Worm (Caenorhabditis elegans) whole organism, L4/young adult: Measurements from ENCODE around the gene T21D12.12.

Experiments
- W03F9.2 ChIP-seq: fragments of 150-350 bp; optimal IDR thresholded peaks from 2 replicates; lab custom pipeline; 2014; ENCODE audit warnings: missing biosample characterization, missing genetic modification characterization
- dao-5 ChIP-seq: sonication (generic microtip); optimal IDR thresholded peaks from 2 replicates; lab custom pipeline; 2016; ENCODE audit warnings: missing genotype, missing genetic modification characterization, moderate library complexity, missing compliant biosample characterization
- him-1 ChIP-seq: sonication (generic microtip); optimal IDR thresholded peaks from 2 replicates; lab custom pipeline; 2016; ENCODE audit warnings: missing genotype, missing genetic modification reagents, missing genetic modification characterization, missing compliant biosample characterization

Gene T21D12.12

DNA sequence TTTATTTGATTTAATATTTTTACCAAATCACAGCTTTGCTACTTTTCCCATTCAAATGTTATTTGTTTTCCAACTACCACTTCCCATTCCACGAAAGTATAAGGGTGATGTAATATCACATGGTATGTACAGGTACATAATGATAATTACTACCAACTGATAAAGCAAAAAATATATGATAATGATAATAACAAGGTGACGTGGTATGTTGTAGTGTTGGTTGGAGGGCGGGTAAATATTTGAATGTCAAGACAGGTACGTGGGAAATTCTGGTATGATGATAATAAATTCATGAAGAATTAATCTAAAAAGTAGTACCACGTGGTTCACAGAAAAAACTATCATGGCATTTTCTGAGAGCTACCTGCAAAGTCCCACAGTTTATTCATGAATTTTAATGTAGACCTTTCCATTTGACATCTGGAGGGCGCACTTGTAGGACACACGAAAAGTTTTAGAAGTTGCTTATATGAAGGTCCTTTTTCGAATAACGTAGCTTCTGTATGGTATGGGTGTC is 25.7 kb downstream of the T21D12.12 start:
- TF ChIP-seq W03F9.2 (tag; lab: Kevin White, UChicago) (no peak), dao-5 (no peak), him-1 (tag; lab: Kevin White, UChicago) (no peak)

DNA sequence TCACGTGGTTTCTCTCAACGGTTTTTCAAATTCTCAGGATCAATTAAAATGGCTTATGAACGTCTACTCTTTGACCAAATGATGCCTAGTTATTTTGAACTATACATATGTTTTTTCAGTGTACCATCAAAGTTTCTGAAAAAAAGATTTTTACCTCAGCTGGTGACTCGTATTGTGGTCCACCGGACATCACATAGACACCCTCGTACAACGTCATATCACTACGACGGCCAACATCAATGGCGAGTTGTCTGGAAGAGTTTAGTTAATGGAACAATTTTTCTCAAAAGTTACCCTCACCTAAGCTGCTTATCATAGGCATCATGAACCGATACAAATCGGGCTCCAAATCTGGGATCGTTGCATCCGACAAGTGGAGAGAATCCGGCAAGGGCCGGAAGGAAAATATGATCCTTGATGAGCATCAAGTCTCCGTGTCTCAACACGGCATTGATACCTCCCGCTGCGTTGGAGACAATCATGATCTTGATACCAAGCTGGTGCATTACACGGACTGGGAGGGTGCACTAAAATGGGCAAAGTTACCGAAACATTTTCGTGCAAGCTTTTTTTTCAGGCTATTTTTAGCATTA is 27.0 kb downstream of the T21D12.12 start:
- TF ChIP-seq dao-5, result no peak
- TF ChIP-seq W03F9.2 (tag; lab: Kevin White, UChicago), result no peak
- TF ChIP-seq him-1 (tag; lab: Kevin White, UChicago), result no peak

DNA sequence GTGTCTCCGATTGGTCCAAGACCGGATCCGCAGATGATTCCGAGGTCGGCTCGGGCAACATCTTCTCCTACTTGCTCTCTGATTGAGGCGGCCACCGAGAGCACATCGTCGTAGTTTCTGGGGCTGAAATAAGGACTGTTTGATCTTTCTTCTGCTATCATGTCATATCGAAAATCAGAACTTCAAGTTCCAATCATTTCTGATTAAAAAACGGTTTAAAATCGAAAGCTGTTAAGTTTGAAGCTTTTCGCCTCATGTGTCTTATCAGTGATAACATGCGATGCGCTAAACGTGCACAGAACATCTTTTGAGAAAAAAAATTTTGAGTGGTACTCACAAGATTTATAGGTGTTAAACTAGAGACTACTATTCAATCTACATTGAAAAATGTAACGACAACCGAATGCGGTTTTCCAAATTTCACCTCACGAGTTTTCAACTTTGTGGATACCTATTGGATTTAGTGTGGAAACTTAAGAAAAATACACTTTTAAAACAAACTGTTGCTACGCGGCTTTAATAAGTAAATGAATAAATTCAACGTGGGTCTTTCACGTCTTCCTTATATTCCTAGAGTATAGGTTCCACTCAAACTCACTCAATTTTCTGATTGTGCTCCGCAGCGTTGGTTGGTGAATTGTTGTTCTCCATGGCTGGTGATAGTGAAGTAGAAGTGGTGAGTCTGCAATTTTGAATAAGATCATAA is 27.9 kb downstream of the T21D12.12 start:
- no peak for TF ChIP-seq him-1 (tag; lab: Kevin White, UChicago)
- no peak for TF ChIP-seq dao-5
- TF ChIP-seq W03F9.2 (tag; lab: Kevin White, UChicago), result no peak

DNA sequence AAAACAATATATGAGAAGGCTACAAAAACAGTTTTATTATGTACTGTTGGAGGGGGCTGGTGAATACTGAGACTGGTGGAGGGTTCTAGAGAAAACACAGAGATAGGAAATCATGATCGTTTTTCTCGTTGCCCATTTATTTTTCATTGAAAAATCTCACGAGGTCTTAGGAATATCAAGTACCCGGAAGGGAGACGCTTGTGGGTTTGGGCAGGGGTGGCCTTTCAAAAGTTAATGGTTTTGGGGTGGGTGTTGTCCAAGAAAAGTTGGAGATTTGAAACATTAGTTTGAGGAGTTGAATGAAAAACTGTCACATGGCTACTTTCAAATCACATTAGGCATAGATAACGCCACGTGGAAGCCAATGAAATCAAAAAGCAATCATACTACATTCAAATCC is 28.5 kb downstream of the T21D12.12 start:
- TF ChIP-seq him-1 (tag; lab: Kevin White, UChicago) (no peak), W03F9.2 (tag; lab: Kevin White, UChicago) (no peak), dao-5 (no peak)

DNA sequence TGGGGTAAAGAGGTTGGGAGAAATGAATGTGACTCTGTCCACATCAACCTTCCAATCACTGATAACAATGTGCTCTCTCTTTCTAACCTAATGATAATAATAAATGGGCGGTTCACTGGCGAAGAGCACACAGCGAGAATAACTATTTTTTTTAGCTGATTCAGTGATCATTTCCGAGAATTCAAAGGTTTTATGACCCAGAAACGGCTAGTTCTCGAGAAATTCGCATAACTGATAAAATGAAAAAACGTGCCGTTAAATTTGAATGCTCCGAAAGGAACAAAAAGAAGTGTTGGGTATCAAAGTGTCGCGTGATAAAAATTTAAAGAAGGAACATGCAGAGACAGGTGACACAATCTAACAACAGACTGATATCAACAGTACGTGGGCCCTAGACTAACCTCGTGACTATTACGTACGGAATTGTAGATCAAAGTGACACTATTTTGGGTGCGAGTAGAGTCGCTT is 29.5 kb downstream of the T21D12.12 start:
- TF ChIP-seq W03F9.2 (tag; lab: Kevin White, UChicago) (no peak), him-1 (tag; lab: Kevin White, UChicago) (no peak), dao-5 (no peak)

DNA sequence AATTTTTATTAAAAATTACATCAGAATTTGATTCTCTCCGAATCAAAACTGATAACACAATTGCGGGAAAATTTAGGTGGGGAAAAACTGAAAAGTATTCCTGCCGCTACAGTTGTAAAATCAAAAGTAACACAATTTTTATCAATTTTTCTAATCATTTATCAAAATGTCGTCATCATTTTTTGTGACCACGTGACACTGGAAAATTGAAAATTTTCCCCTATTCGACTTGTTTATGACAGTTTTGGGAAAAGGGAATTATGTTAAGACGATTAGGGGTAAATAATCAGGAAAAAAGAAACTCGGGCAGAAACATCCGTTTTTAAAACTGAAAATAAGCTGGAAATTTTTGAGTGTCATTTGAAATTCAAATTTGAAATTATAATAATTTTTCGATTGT is 30.6 kb downstream of the T21D12.12 start:
- no peak for TF ChIP-seq him-1 (tag; lab: Kevin White, UChicago)
- peak; percentile 27 for TF ChIP-seq W03F9.2 (tag; lab: Kevin White, UChicago)
- TF ChIP-seq dao-5, result no peak

DNA sequence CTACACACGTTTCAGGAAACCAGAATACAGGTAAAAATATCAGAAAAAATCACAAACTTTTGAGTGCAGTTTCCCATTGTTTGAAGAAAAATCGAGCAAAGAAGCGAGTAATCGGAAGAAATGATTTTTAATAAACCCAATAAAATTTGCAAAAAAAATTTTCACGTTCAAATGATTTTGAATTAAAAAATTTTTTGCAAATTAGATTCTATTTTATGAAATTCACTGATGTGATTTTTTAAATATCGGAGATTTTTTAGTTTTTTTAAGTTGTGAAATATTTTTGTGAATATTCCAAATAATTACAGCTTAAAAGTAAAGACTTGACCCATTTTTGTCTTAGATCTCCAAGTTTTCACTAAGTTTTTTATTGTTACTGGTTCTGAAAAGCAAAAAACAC is 32.0 kb downstream of the T21D12.12 start, which contains the start of gene pnp-1:
TSS of gene pnp-1 (minus strand) at position 101 of the 400 bp plus-strand sequence.
- TF ChIP-seq W03F9.2 (tag; lab: Kevin White, UChicago) (no peak), dao-5 (no peak), him-1 (tag; lab: Kevin White, UChicago) (no peak)

DNA sequence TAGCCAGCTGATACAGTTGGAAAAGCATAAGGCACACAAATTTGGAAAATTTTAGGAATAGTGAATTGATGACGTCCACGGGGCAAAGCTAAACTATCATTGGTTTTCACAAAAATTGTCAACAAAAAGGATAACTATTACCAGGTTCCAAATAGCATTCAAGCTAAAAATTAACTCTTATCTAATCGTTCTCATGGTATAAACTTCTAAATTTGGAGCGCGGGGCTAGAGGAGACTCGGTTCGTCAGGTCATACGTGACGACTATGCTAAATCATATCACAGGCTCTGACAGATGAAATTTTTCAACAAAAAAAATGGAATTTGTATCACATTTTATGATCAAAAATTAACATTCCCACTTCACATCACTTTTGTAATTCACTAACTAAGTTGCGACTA is 32.9 kb downstream of the T21D12.12 start:
- TF ChIP-seq dao-5, result no peak
- no peak for TF ChIP-seq him-1 (tag; lab: Kevin White, UChicago)
- no peak for TF ChIP-seq W03F9.2 (tag; lab: Kevin White, UChicago)

DNA sequence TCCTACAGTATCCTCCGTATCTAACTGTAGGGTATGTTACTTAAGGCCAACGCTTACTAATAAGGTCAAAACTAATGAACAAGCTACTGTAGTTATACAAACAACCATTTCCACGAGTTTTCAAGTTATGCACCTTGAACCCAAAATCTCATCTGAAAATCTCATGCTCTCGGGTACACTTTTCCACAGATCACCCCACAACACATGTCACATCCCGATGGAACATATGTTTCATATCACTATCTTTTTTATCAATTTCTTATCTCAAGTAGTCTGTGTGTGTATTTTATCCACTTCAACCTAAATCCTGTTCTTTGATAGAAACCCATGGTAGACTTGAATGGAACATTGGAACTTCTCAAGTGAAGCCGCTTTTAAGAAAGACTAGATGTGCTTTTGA is 34.1 kb downstream of the T21D12.12 start:
- TF ChIP-seq dao-5 (no peak), W03F9.2 (tag; lab: Kevin White, UChicago) (no peak)

DNA sequence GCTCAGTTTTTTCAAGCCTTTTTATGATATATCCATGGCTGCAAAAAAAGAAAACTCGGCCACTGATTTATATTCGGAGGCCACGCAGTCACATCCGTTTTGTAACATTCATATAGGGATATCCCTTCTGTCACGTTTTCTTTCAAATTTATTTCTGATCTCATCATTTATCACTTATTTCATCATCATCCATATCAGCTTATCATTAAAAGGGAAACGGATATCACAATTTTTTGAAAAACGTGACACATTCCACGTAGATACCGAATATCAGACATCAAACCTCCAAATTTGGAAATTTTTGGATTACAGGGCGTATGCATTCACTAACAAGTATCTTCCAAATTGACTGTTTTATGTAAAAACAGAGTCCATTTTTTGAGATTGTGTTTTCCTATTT is 36.5 kb downstream of the T21D12.12 start:
- TF ChIP-seq dao-5 (no peak), W03F9.2 (tag; lab: Kevin White, UChicago) (no peak), him-1 (tag; lab: Kevin White, UChicago) (no peak)

DNA sequence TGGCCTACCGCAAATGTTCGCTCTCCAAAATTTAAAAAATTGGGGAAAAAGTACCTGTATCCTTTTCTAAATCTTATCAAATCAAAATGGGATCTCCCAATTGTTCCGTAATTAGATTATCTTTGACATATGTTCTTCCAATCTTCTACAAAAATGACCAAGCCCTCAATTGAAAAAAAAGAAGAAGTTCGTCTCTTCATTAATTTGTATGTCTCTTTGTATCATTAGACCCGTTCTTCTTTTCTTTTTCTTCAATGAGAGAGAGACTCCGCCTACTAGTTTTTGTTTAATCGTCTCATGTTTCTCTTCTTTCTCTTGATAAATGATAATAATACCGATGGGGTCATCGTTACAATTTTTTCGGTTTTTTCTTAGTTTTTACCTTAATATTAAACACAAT is 37.0 kb downstream of the T21D12.12 start:
- no peak for TF ChIP-seq him-1 (tag; lab: Kevin White, UChicago)
- no peak for TF ChIP-seq dao-5
- TF ChIP-seq W03F9.2 (tag; lab: Kevin White, UChicago), result no peak

DNA sequence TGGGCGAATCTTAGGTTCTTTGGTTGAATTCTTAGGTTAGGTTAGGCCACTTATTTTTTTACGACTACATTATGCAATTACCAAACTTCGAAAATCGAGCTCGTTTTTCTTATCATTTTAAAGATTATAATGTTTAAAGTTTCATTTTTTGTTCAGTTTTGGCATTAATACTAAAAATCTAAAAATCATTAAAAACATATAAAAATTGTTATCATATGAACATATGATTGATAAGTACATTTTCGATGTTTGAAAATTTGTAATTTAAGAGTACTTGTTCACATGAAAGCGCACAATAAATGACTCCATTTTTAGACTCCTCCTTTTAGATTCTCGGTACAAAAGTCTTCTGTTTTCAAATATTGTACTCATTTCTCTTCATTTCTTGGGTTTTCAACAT is 38.9 kb downstream of the T21D12.12 start:
- no peak for TF ChIP-seq dao-5
- no peak for TF ChIP-seq W03F9.2 (tag; lab: Kevin White, UChicago)
- TF ChIP-seq him-1 (tag; lab: Kevin White, UChicago), result no peak

DNA sequence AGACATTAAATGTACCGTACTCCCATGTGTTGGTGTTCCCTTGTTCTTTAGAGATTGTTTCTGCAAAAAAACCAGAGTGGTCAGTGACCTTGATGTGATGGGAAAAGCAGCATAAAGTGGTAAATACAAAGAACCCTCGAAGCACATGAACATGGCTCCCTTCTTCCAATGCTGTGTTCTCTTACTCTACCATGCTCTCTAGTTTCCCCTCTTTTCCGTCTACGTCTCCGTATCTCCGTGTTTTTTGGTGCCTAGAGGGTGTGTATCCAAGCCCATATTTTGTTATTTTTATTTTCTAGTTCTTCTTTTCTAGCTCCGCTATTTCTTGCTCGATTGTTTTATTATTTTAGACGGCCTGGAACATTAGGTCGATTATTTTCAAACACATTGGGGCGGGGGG is 40.3 kb downstream of the T21D12.12 start:
- TF ChIP-seq W03F9.2 (tag; lab: Kevin White, UChicago) (no peak), dao-5 (no peak), him-1 (tag; lab: Kevin White, UChicago) (no peak)

DNA sequence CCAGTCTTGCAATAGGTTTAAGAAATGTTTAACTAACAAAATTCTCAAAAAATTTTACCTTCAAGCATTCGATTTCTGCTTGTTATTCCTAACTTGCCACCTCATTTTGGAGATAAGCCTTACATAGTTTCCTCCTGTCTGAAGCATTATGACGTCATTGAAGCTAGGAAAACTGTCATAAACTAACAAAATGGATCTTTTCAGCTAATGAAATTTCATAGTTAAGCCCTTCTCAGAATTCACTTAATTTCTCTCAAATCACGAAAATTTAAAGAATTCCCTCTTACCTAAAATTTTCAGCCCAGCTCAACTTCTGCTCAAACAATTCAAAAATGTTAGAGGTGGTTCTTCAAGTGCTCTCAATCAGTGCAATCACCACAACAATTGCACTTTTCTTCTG is 41.0 kb downstream of the T21D12.12 start, which contains the start of gene swt-1:
TSS of gene swt-1 (plus strand) at position 301 of the 400 bp plus-strand sequence.
- TF ChIP-seq dao-5 (no peak), W03F9.2 (tag; lab: Kevin White, UChicago) (no peak), him-1 (tag; lab: Kevin White, UChicago) (no peak)
